Fruit fly (Drosophila melanogaster) whole organism, embryonic: ENCODE results near the gene CG9628.

Source experiments
- Bgb ChIP-seq: fragments of 200-800 bp; sonication (Bioruptor generic); IDR thresholded peaks from 2 replicates; pipeline ENCODE4 v1.3.6; 2022; ENCODE audit warnings: missing biosample characterization, missing genetic modification characterization; ENCODE audit not compliant: partially characterized antibody
- Blimp-1 ChIP-seq: fragments of 200-800 bp; sonication (Bioruptor generic); optimal IDR thresholded peaks from 3 replicates; lab custom pipeline; 2018; ENCODE audit warnings: missing biosample characterization, missing genetic modification characterization, mild to moderate bottlenecking, moderate library complexity, missing genetic modification reagents
- CG11093 ChIP-seq: fragments of 200-800 bp; sonication (Bioruptor generic); IDR thresholded peaks from 3 replicates; pipeline ENCODE4 v1.3.6; 2022; ENCODE audit warnings: missing biosample characterization, missing genetic modification characterization
- CG1233 ChIP-seq: fragments of 200-800 bp; sonication (Bioruptor generic); optimal IDR thresholded peaks from 4 replicates; lab custom pipeline; 2018; ENCODE audit warnings: missing biosample characterization, mild to moderate bottlenecking, missing genetic modification characterization
- CG13424 ChIP-seq: fragments of 200-800 bp; sonication (Bioruptor generic); optimal IDR thresholded peaks from 2 replicates; lab custom pipeline; 2019; ENCODE audit warnings: missing biosample characterization, mild to moderate bottlenecking, missing genetic modification characterization, moderate library complexity
- CG14710 ChIP-seq: fragments of 200-800 bp; sonication (Bioruptor generic); optimal IDR thresholded peaks from 3 replicates; lab custom pipeline; 2019; ENCODE audit warnings: missing biosample characterization, mild to moderate bottlenecking, missing genetic modification characterization, moderate library complexity
- CG15011 ChIP-seq: fragments of 200-800 bp; sonication (Bioruptor generic); optimal IDR thresholded peaks from 3 replicates; lab custom pipeline; 2018; ENCODE audit warnings: missing biosample characterization, mild to moderate bottlenecking, missing genetic modification characterization
- CG15479 ChIP-seq: fragments of 200-800 bp; sonication (Bioruptor generic); optimal IDR thresholded peaks from 3 replicates; lab custom pipeline; 2019; ENCODE audit warnings: missing biosample characterization, mild to moderate bottlenecking, missing genetic modification characterization, moderate library complexity
- CG1603 ChIP-seq: fragments of 200-800 bp; sonication (Bioruptor generic); optimal IDR thresholded peaks from 2 replicates; lab custom pipeline; 2019; ENCODE audit warnings: missing biosample characterization, mild to moderate bottlenecking, missing genetic modification characterization, moderate library complexity
- CG16863 ChIP-seq: fragments of 200-800 bp; sonication (Bioruptor generic); optimal IDR thresholded peaks from 3 replicates; lab custom pipeline; 2016; ENCODE audit warnings: missing biosample characterization, missing genetic modification characterization
- CG17359 ChIP-seq: fragments of 200-800 bp; sonication (Bioruptor generic); optimal IDR thresholded peaks from 3 replicates; lab custom pipeline; 2018; ENCODE audit warnings: missing biosample characterization, mild to moderate bottlenecking, missing genetic modification characterization, moderate library complexity
- CG17385 ChIP-seq: fragments of 200-800 bp; sonication (Bioruptor generic); optimal IDR thresholded peaks from 3 replicates; lab custom pipeline; 2018; ENCODE audit warnings: missing biosample characterization, mild to moderate bottlenecking, missing genetic modification characterization
- CG17612 ChIP-seq: fragments of 200-800 bp; sonication (Bioruptor generic); IDR thresholded peaks from 2 replicates; pipeline ENCODE4 v1.3.6; 2022; ENCODE audit warnings: missing biosample characterization, missing genetic modification characterization
- CG32772 ChIP-seq: fragments of 200-800 bp; sonication (Bioruptor generic); IDR thresholded peaks from 2 replicates; pipeline ENCODE4 v1.3.6; 2022; ENCODE audit warnings: missing biosample characterization, missing genetic modification characterization
- CG4360 ChIP-seq: fragments of 200-800 bp; sonication (Bioruptor generic); IDR thresholded peaks from 2 replicates; pipeline ENCODE4 v1.3.6; 2022; ENCODE audit warnings: missing biosample characterization, missing genetic modification characterization
- CG4424 ChIP-seq: fragments of 200-800 bp; sonication (Bioruptor generic); optimal IDR thresholded peaks from 3 replicates; lab custom pipeline; 2016; ENCODE audit warnings: missing biosample characterization, missing genetic modification characterization
- CG6175 ChIP-seq: fragments of 200-800 bp; sonication (Bioruptor generic); IDR thresholded peaks from 3 replicates; pipeline ENCODE4 v1.3.6; 2022; ENCODE audit warnings: missing biosample characterization, missing genetic modification characterization
- CG7271 ChIP-seq: fragments of 200-800 bp; sonication (Bioruptor generic); optimal IDR thresholded peaks from 2 replicates; lab custom pipeline; 2018; ENCODE audit warnings: missing biosample characterization, mild to moderate bottlenecking, missing genetic modification characterization, moderate library complexity
- CG7786 ChIP-seq: fragments of 200-800 bp; sonication (Bioruptor generic); optimal IDR thresholded peaks from 2 replicates; lab custom pipeline; 2016; ENCODE audit warnings: missing biosample characterization, missing genetic modification characterization
- Doc2 ChIP-seq: fragments of 200-800 bp; sonication (Bioruptor generic); IDR thresholded peaks from 2 replicates; pipeline ENCODE4 v1.3.6; 2022; ENCODE audit warnings: missing biosample characterization, missing genetic modification characterization
- Fer1 ChIP-seq: fragments of 200-800 bp; sonication (Bioruptor generic); optimal IDR thresholded peaks from 2 replicates; lab custom pipeline; 2017; ENCODE audit warnings: missing biosample characterization, mild to moderate bottlenecking, missing genetic modification characterization
- Gug ChIP-seq: fragments of 200-800 bp; sonication (Bioruptor generic); IDR thresholded peaks from 4 replicates; pipeline ENCODE4 v1.3.6; 2022; ENCODE audit warnings: missing biosample characterization, missing genetic modification characterization
- Hand ChIP-seq: fragments of 200-800 bp; sonication (Bioruptor generic); optimal IDR thresholded peaks from 2 replicates; lab custom pipeline; 2017; ENCODE audit warnings: mild to moderate bottlenecking, missing biosample characterization, missing genetic modification reagents, missing genetic modification characterization
- Lhr ChIP-seq: fragments of 200-800 bp; sonication (Bioruptor generic); optimal IDR thresholded peaks from 3 replicates; lab custom pipeline; 2017; ENCODE audit warnings: mild to moderate bottlenecking, missing biosample characterization, missing genetic modification reagents, missing genetic modification characterization
- Mad ChIP-seq: fragments of 200-800 bp; sonication (Bioruptor generic); optimal IDR thresholded peaks from 2 replicates; lab custom pipeline; 2016; ENCODE audit warnings: missing biosample characterization, missing genetic modification characterization
- NC2β ChIP-seq: fragments of 200-800 bp; sonication (Bioruptor generic); optimal IDR thresholded peaks from 2 replicates; lab custom pipeline; 2016; ENCODE audit warnings: missing biosample characterization, missing genetic modification characterization
- Optix ChIP-seq: fragments of 200-800 bp; sonication (Bioruptor generic); IDR thresholded peaks from 3 replicates; pipeline ENCODE4 v1.3.6; 2022; ENCODE audit warnings: missing biosample characterization, missing genetic modification characterization
- Pdp1 ChIP-seq, 2 experiments: fragments of 200-800 bp; sonication (Bioruptor generic); optimal IDR thresholded peaks; 3 replicates each; lab custom pipeline; 2016; ENCODE audit warnings: missing biosample characterization in 2 of 2, missing genetic modification characterization in 2 of 2, mild to moderate bottlenecking in 1 of 2, moderate library complexity in 1 of 2
- Ptx1 ChIP-seq: fragments of 200-800 bp; sonication (Bioruptor generic); IDR thresholded peaks from 2 replicates; pipeline ENCODE4 v1.3.6; 2022; ENCODE audit warnings: missing biosample characterization, missing genetic modification characterization
- Rfx ChIP-seq: fragments of 200-800 bp; sonication (Bioruptor generic); IDR thresholded peaks from 2 replicates; pipeline ENCODE4 v1.3.6; 2022; ENCODE audit warnings: missing biosample characterization, missing genetic modification characterization
- Xrp1 ChIP-seq: fragments of 200-800 bp; sonication (Bioruptor generic); IDR thresholded peaks from 2 replicates; pipeline ENCODE4 v1.3.6; 2022; ENCODE audit warnings: missing biosample characterization, missing genetic modification characterization
- amos ChIP-seq: fragments of 200-800 bp; sonication (Bioruptor generic); IDR thresholded peaks from 2 replicates; pipeline ENCODE4 v1.3.6; 2022; ENCODE audit warnings: missing biosample characterization, missing genetic modification characterization; ENCODE audit not compliant: partially characterized antibody
- disco-r ChIP-seq: fragments of 200-800 bp; sonication (Bioruptor generic); optimal IDR thresholded peaks from 2 replicates; lab custom pipeline; 2016; ENCODE audit warnings: missing biosample characterization, missing genetic modification characterization
- dpn ChIP-seq, 2 experiments: fragments of 200-800 bp; sonication (Bioruptor generic); optimal IDR thresholded peaks; 3 replicates each; lab custom pipeline; 2016; ENCODE audit warnings: missing biosample characterization in 2 of 2, missing genetic modification characterization in 2 of 2
- gce ChIP-seq: fragments of 200-800 bp; sonication (Bioruptor generic); IDR thresholded peaks from 3 replicates; pipeline ENCODE4 v1.3.6; 2022; ENCODE audit warnings: missing biosample characterization, missing genetic modification characterization
- gcm2 ChIP-seq: fragments of 200-800 bp; sonication (Bioruptor generic); optimal IDR thresholded peaks from 2 replicates; lab custom pipeline; 2016; ENCODE audit warnings: missing biosample characterization, missing genetic modification characterization
- inv ChIP-seq: fragments of 200-800 bp; sonication (Bioruptor generic); IDR thresholded peaks from 2 replicates; pipeline ENCODE4 v1.3.6; 2022; ENCODE audit warnings: missing biosample characterization, missing genetic modification characterization; ENCODE audit not compliant: partially characterized antibody
- knrl ChIP-seq: fragments of 200-800 bp; sonication (Bioruptor generic); IDR thresholded peaks from 3 replicates; pipeline ENCODE4 v1.3.6; 2022; ENCODE audit warnings: missing biosample characterization, missing genetic modification characterization; ENCODE audit not compliant: partially characterized antibody
- lab ChIP-seq: fragments of 200-800 bp; sonication (Bioruptor generic); optimal IDR thresholded peaks from 3 replicates; lab custom pipeline; 2017; ENCODE audit warnings: missing biosample characterization, missing genetic modification characterization, mild to moderate bottlenecking, moderate library complexity, missing genetic modification reagents
- lilli ChIP-seq: fragments of 200-800 bp; sonication (Bioruptor generic); optimal IDR thresholded peaks from 3 replicates; lab custom pipeline; 2016; ENCODE audit warnings: missing biosample characterization, missing genetic modification characterization
- lmd ChIP-seq: fragments of 200-800 bp; sonication (Bioruptor generic); IDR thresholded peaks from 2 replicates; pipeline ENCODE4 v1.3.6; 2022; ENCODE audit warnings: missing biosample characterization, missing genetic modification characterization
- nmo ChIP-seq: fragments of 200-800 bp; sonication (Bioruptor generic); optimal IDR thresholded peaks from 2 replicates; lab custom pipeline; 2018; ENCODE audit warnings: missing biosample characterization, mild to moderate bottlenecking, missing genetic modification characterization, moderate library complexity
- pita ChIP-seq: fragments of 200-800 bp; sonication (Bioruptor generic); optimal IDR thresholded peaks from 2 replicates; lab custom pipeline; 2017; ENCODE audit warnings: missing biosample characterization, mild to moderate bottlenecking, missing genetic modification characterization
- pros ChIP-seq: fragments of 200-800 bp; sonication (Bioruptor generic); optimal IDR thresholded peaks from 3 replicates; lab custom pipeline; 2019; ENCODE audit warnings: missing biosample characterization, mild to moderate bottlenecking, missing genetic modification characterization, moderate library complexity
- sim ChIP-seq: fragments of 200-800 bp; sonication (Bioruptor generic); IDR thresholded peaks from 2 replicates; pipeline ENCODE4 v1.3.6; 2022; ENCODE audit warnings: missing biosample characterization, missing genetic modification characterization
- sisA ChIP-seq: fragments of 200-800 bp; sonication (Bioruptor generic); IDR thresholded peaks from 2 replicates; pipeline ENCODE4 v1.3.6; 2022; ENCODE audit warnings: missing biosample characterization, missing genetic modification characterization
- sna ChIP-seq: fragments of 200-800 bp; sonication (Bioruptor generic); IDR thresholded peaks from 2 replicates; pipeline ENCODE4 v1.3.6; 2022; ENCODE audit warnings: missing biosample characterization, missing genetic modification characterization; ENCODE audit not compliant: partially characterized antibody
- tgo ChIP-seq: fragments of 200-800 bp; sonication (Bioruptor generic); IDR thresholded peaks from 3 replicates; pipeline ENCODE4 v1.3.6; 2022; ENCODE audit warnings: missing biosample characterization, missing genetic modification characterization

The CG9628 gene

DNA sequence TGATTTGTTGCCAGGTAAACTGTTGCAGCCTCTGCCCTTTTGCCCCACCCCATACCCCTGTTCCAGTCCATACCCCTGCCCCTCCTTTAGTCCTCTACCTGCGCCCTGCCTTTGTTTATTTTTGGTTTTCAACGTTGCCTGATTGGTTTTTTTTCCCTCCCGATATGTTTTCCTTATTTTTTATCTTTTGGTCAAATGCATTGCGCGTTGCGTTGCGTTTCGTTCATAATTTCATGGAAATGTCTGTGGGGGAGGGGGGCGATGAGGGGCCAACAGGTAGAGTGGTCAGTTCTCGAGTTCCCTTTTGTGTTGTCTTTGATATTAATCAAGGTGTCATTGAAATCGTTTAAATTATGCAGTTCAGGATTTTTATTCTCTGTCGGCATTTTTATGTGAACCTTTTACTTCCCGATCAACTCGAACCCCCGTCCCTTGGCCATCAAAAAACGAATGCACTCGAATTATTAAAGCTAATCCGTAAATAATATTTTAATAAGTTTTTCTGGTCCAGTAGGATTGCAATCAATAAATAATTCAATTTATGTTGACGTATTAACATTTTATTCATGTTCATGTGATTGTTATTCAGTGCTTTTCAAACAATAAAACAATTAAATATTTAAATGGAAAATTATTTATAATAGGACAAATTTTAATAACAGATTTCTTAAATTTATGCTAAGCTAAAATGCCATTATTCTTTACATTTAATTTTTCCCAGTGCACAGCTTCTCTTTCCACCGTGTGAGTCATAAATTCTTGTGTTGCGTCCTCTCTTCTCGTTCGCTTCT, 12.4 kb downstream of the CG9628 start (continued):
- TF ChIP-seq Hand = no peak
- TF ChIP-seq Pdp1 (GFP tag; optimal IDR thresholded peaks at IDR 0.05; lab: Kevin White, UChicago) = peak in 1 of 2 experiments; percentile 31
- TF ChIP-seq Fer1 = no peak
- peak; percentile 44; the same call in 1 of the 2 replicates for TF ChIP-seq sim (GFP tag; lab: Robert Waterston, UW)
- peak; percentile 29; the same call in 1 of the 2 replicates for TF ChIP-seq sisA (GFP tag; lab: Robert Waterston, UW)
- TF ChIP-seq gce = no peak
- peak; percentile 29 for TF ChIP-seq lilli (GFP tag; lab: Kevin White, UChicago)
- peak; percentile 77 for TF ChIP-seq CG13424 (tag; lab: Kevin White, UChicago)
- no peak for TF ChIP-seq Rfx
- TF ChIP-seq CG17385 (GFP tag; lab: Kevin White, UChicago) = peak; percentile 60
- no peak for TF ChIP-seq CG7786 (GFP tag; lab: Kevin White, UChicago)
- TF ChIP-seq CG14710 (tag; lab: Kevin White, UChicago) = peak; percentile 94
- TF ChIP-seq Xrp1 (GFP tag; lab: Robert Waterston, UW) = peak; percentile 88
- TF ChIP-seq CG7271 (tag; lab: Kevin White, UChicago) = peak; percentile 3
- TF ChIP-seq Ptx1 (GFP tag; lab: Robert Waterston, UW) = peak; percentile 43; the same call in 1 of the 2 replicates
- TF ChIP-seq CG1233 = peak; percentile 64
- no peak for TF ChIP-seq Mad
- peak; percentile 54 for TF ChIP-seq CG15011 (GFP tag; lab: Kevin White, UChicago)
- TF ChIP-seq Doc2 (GFP tag; lab: Robert Waterston, UW) = no peak
- TF ChIP-seq CG15479 (GFP tag; lab: Kevin White, UChicago) = peak; percentile 95
- TF ChIP-seq CG17359 (tag; lab: Kevin White, UChicago) = peak; percentile 51
- no peak for TF ChIP-seq sna (GFP tag; lab: Robert Waterston, UW)
- TF ChIP-seq Bgb (GFP tag; lab: Robert Waterston, UW) = no peak
- TF ChIP-seq disco-r (GFP tag; lab: Kevin White, UChicago) = no peak
- peak in 1 of 2 experiments; percentile 36 for TF ChIP-seq dpn (GFP tag; optimal IDR thresholded peaks at IDR 0.05; lab: Kevin White, UChicago)
- peak; percentile 78 for TF ChIP-seq Blimp-1
- TF ChIP-seq CG17612 = no peak
- peak; percentile 54 for TF ChIP-seq Lhr
- TF ChIP-seq CG4424 = peak; percentile 79
- TF ChIP-seq NC2β (GFP tag; lab: Kevin White, UChicago) = no peak
- TF ChIP-seq pita (GFP tag; lab: Kevin White, UChicago) = no peak
- TF ChIP-seq inv (GFP tag; lab: Robert Waterston, UW) = no peak
- TF ChIP-seq tgo (GFP tag; lab: Robert Waterston, UW) = peak; percentile 49; the same call in 1 of the 3 replicates
- TF ChIP-seq nmo (GFP tag; lab: Kevin White, UChicago) = peak; percentile 92
- no peak for TF ChIP-seq amos (GFP tag; lab: Robert Waterston, UW)
- peak; percentile 46; the same call in 1 of the 2 replicates for TF ChIP-seq lmd (GFP tag; lab: Robert Waterston, UW)
- peak; percentile 7; the same call in 1 of the 2 replicates for TF ChIP-seq CG4360 (GFP tag; lab: Robert Waterston, UW)
- TF ChIP-seq CG1603 = peak; percentile 40
- no peak for TF ChIP-seq gcm2 (GFP tag; lab: Kevin White, UChicago)
- TF ChIP-seq knrl (GFP tag; lab: Robert Waterston, UW) = no peak
- TF ChIP-seq lab = peak; percentile 50
- TF ChIP-seq CG16863 (GFP tag; lab: Kevin White, UChicago) = no peak
- no peak for TF ChIP-seq Optix
- TF ChIP-seq CG11093 (GFP tag; lab: Robert Waterston, UW) = 0 out of 3 replicates have a peak, but pooled peaks have one; percentile 43
- TF ChIP-seq Gug (GFP tag; lab: Robert Waterston, UW) = no peak
- peak; percentile 32; the same call in 1 of the 2 replicates for TF ChIP-seq CG32772
- peak; percentile 81 for TF ChIP-seq pros
- no peak for TF ChIP-seq CG6175 (GFP tag; lab: Robert Waterston, UW)
